Worm (Caenorhabditis elegans) whole organism, L3 larva: ENCODE results near the gene R07C12.1.
A peak's percentile ranks its signal among the peaks of the same experiment; 100 is the strongest.
"Not testable (repeated sequence)": the region's sequence is repeated elsewhere in the genome, so short reads cannot be mapped to it uniquely, and the experiment has no call there.

ENCODE experiments used
- R02D3.7 ChIP-seq: fragments of 150-350 bp; optimal IDR thresholded peaks from 2 replicates; lab custom pipeline; 2014; ENCODE audit warnings: missing biosample characterization, missing genetic modification characterization
- aly-2 ChIP-seq: fragments of 150-350 bp; optimal IDR thresholded peaks from 2 replicates; lab custom pipeline; 2014; ENCODE audit warnings: missing biosample characterization, missing genetic modification characterization
- elt-1 ChIP-seq: fragments of 150-350 bp; optimal IDR thresholded peaks from 2 replicates; lab custom pipeline; 2014; ENCODE audit warnings: missing biosample characterization, missing genetic modification characterization
- elt-2 ChIP-seq: sonication (generic microtip); optimal IDR thresholded peaks from 2 replicates; lab custom pipeline; 2016; ENCODE audit warnings: missing genetic modification reagents, mild to moderate bottlenecking, missing genetic modification characterization, missing compliant biosample characterization
- fkh-2 ChIP-seq: fragments of 150-350 bp; optimal IDR thresholded peaks from 2 replicates; lab custom pipeline; 2014; ENCODE audit warnings: missing biosample characterization, missing genetic modification reagents, missing genetic modification characterization
- fos-1 ChIP-seq: fragments of 150-350 bp; optimal IDR thresholded peaks from 2 replicates; lab custom pipeline; 2014; ENCODE audit warnings: missing biosample characterization, missing genetic modification characterization
- lin-15B ChIP-seq: fragments of 150-350 bp; optimal IDR thresholded peaks from 2 replicates; lab custom pipeline; 2014; ENCODE audit warnings: missing biosample characterization, missing genetic modification characterization
- nhr-23 ChIP-seq: fragments of 150-350 bp; optimal IDR thresholded peaks from 2 replicates; lab custom pipeline; 2014; ENCODE audit warnings: missing biosample characterization, missing genetic modification reagents, missing genetic modification characterization
- nhr-43 ChIP-seq: sonication (generic microtip); optimal IDR thresholded peaks from 2 replicates; lab custom pipeline; 2016; ENCODE audit warnings: mild to moderate bottlenecking, missing genetic modification characterization, missing compliant biosample characterization; ENCODE audit not compliant: poor library complexity, severe bottlenecking
- sea-2 ChIP-seq: fragments of 150-350 bp; sonication (generic microtip); optimal IDR thresholded peaks from 4 replicates; lab custom pipeline; 2014; ENCODE audit warnings: missing biosample characterization, missing genetic modification reagents, missing genetic modification characterization

R07C12.1 gene

ce11 chrIV:4184767-4185166 lies 32.5 kb downstream of the R07C12.1 start:
- TF ChIP-seq lin-15B (tag; lab: Kevin White, UChicago) (peak; percentile 61), nhr-43 (peak; percentile 11)

ce11 chrIV:4186099-4186498 lies 33.8 kb downstream of the R07C12.1 start, which contains the start of gene K08D10.11:
Gene K08D10.11, minus strand, starts transcription at chrIV:4186199.
- not testable (repeated sequence) for TF ChIP-seq elt-2 (tag; lab: Kevin White, UChicago); nhr-23; fkh-2 (tag; lab: Kevin White, UChicago)

- not testable (repeated sequence) for TF ChIP-seq fos-1; aly-2 (tag; lab: Kevin White, UChicago); R02D3.7 (tag; lab: Kevin White, UChicago)
Observed at ce11 chrIV:4196729-4197128, 44.5 kb downstream of the R07C12.1 start, which contains the start of gene K06B9.6. Gene K06B9.6, minus strand, starts transcription at chrIV:4196829.

ce11 chrIV:4197167-4197566 lies 44.9 kb downstream of the R07C12.1 start, which contains the start of gene cyp-25A6:
Gene cyp-25A6, plus strand, starts transcription at chrIV:4197467.
- TF ChIP-seq sea-2 (GFP tag; lab: Kevin White, UChicago); elt-1; nhr-23: not testable (repeated sequence)
